Worm (Caenorhabditis elegans) whole organism, young adult: Measurements from ENCODE around the gene F23D12.7.

Experiments used
- B0019.2 ChIP-seq: fragments of 200-800 bp; sonication (Bioruptor generic); conservative IDR thresholded peaks from 2 replicates; pipeline ENCODE4 v1.3.6; 2022; ENCODE audit warnings: missing genetic modification reagents, missing genetic modification characterization, missing compliant biosample characterization
- B0035.1 ChIP-seq: sonication (generic microtip); optimal IDR thresholded peaks from 2 replicates; lab custom pipeline; 2016; ENCODE audit warnings: missing genetic modification characterization, mild to moderate bottlenecking, missing compliant biosample characterization, missing genotype, missing genetic modification reagents
- F22D6.2 ChIP-seq: sonication (generic microtip); optimal IDR thresholded peaks from 2 replicates; lab custom pipeline; 2016; ENCODE audit warnings: mild to moderate bottlenecking, missing genetic modification characterization, missing compliant biosample characterization
- F37B4.10 ChIP-seq: fragments of 200-800 bp; sonication (Bioruptor generic); IDR thresholded peaks from 2 replicates; pipeline ENCODE4 v1.3.6; 2022; ENCODE audit warnings: missing genetic modification characterization, missing compliant biosample characterization
- F57C9.4 ChIP-seq: sonication (generic microtip); optimal IDR thresholded peaks from 2 replicates; lab custom pipeline; 2017; ENCODE audit warnings: mild to moderate bottlenecking, missing genetic modification characterization, missing compliant biosample characterization
- K11D2.4 ChIP-seq: fragments of 200-800 bp; sonication (Bioruptor generic); IDR thresholded peaks from 2 replicates; pipeline ENCODE4 v1.3.6; 2022; ENCODE audit warnings: missing genetic modification reagents, missing genetic modification characterization, missing compliant biosample characterization
- Y79H2A.3 ChIP-seq: fragments of 200-800 bp; sonication (Bioruptor generic); conservative IDR thresholded peaks from 2 replicates; pipeline ENCODE4 v1.3.6; 2022; ENCODE audit warnings: missing genetic modification reagents, missing genetic modification characterization, missing compliant biosample characterization
- ZK185.1 ChIP-seq: sonication (generic microtip); optimal IDR thresholded peaks from 2 replicates; lab custom pipeline; 2016; ENCODE audit warnings: mild to moderate bottlenecking, missing genetic modification characterization, missing compliant biosample characterization; ENCODE audit not compliant: poor library complexity, severe bottlenecking
- aptf-2 ChIP-seq: fragments of 200-800 bp; sonication (Bioruptor generic); conservative IDR thresholded peaks from 2 replicates; pipeline ENCODE4 v1.3.6; 2022; ENCODE audit warnings: missing genetic modification reagents, missing genetic modification characterization, missing compliant biosample characterization
- atf-7 ChIP-seq: sonication (generic microtip); optimal IDR thresholded peaks from 2 replicates; lab custom pipeline; 2017; ENCODE audit warnings: mild to moderate bottlenecking, missing genetic modification characterization, missing compliant biosample characterization
- athp-1 ChIP-seq: sonication (generic microtip); optimal IDR thresholded peaks from 2 replicates; lab custom pipeline; 2017; ENCODE audit warnings: mild to moderate bottlenecking, missing genetic modification characterization, missing compliant biosample characterization
- attf-3 ChIP-seq: fragments of 200-800 bp; sonication (Bioruptor generic); conservative IDR thresholded peaks from 2 replicates; pipeline ENCODE4 v1.3.6; 2022; ENCODE audit warnings: missing genetic modification reagents, missing genetic modification characterization, missing compliant biosample characterization
- attf-6 ChIP-seq: fragments of 200-800 bp; sonication (Bioruptor generic); IDR thresholded peaks from 2 replicates; pipeline ENCODE4 v1.3.6; 2022; ENCODE audit warnings: missing genetic modification reagents, missing genetic modification characterization, missing compliant biosample characterization
- cebp-2 ChIP-seq: fragments of 200-800 bp; sonication (Bioruptor generic); IDR thresholded peaks from 2 replicates; pipeline ENCODE4 v1.3.6; 2022; ENCODE audit warnings: missing genetic modification characterization, missing compliant biosample characterization
- ceh-100 ChIP-seq: fragments of 200-800 bp; sonication (Bioruptor generic); IDR thresholded peaks from 2 replicates; pipeline ENCODE4 v1.3.6; 2022; ENCODE audit warnings: missing genetic modification reagents, missing genetic modification characterization, missing compliant biosample characterization
- ceh-40 ChIP-seq: fragments of 200-800 bp; sonication (Bioruptor generic); IDR thresholded peaks from 2 replicates; pipeline ENCODE4 v1.3.6; 2022; ENCODE audit warnings: missing genetic modification characterization, missing compliant biosample characterization
- ceh-58 ChIP-seq: fragments of 200-800 bp; sonication (Bioruptor generic); IDR thresholded peaks from 2 replicates; pipeline ENCODE4 v1.3.6; 2022; ENCODE audit warnings: missing genetic modification characterization, missing compliant biosample characterization
- ceh-91 ChIP-seq: fragments of 200-800 bp; sonication (Bioruptor generic); IDR thresholded peaks from 2 replicates; pipeline ENCODE4 v1.3.6; 2022; ENCODE audit warnings: missing genetic modification reagents, missing genetic modification characterization, missing compliant biosample characterization
- die-1 ChIP-seq: sonication (generic microtip); optimal IDR thresholded peaks from 2 replicates; lab custom pipeline; 2016; ENCODE audit warnings: missing genotype, mild to moderate bottlenecking, missing genetic modification characterization, missing compliant biosample characterization
- dox-1 ChIP-seq: fragments of 200-800 bp; sonication (Bioruptor generic); IDR thresholded peaks from 2 replicates; pipeline ENCODE4 v1.3.6; 2022; ENCODE audit warnings: missing genetic modification reagents, missing genetic modification characterization, missing compliant biosample characterization
- egl-18 ChIP-seq: fragments of 200-800 bp; sonication (Bioruptor generic); IDR thresholded peaks from 2 replicates; pipeline ENCODE4 v1.3.6; 2022; ENCODE audit warnings: missing genetic modification reagents, missing genetic modification characterization, missing compliant biosample characterization
- egl-44 ChIP-seq: fragments of 200-800 bp; sonication (Bioruptor generic); IDR thresholded peaks from 2 replicates; pipeline ENCODE4 v1.3.6; 2022; ENCODE audit warnings: missing genetic modification reagents, missing genetic modification characterization, missing compliant biosample characterization
- lin-35 ChIP-seq, 3 experiments: fragments of 150-350 bp in 2 of 3; sonication (generic microtip) in 1 of 3; optimal IDR thresholded peaks; 2 replicates each; lab custom pipeline; 2014 to 2018; ENCODE audit warnings: missing biosample characterization in 3 of 3, missing genetic modification characterization in 3 of 3, missing genetic modification reagents in 3 of 3
- lsy-27 ChIP-seq: sonication (generic microtip); optimal IDR thresholded peaks from 2 replicates; lab custom pipeline; 2017; ENCODE audit warnings: missing genetic modification characterization, mild to moderate bottlenecking, missing compliant biosample characterization, antibody characterized with exemption, missing genotype, borderline replicate concordance; ENCODE audit not compliant: insufficient read depth
- madf-10 ChIP-seq: sonication (generic microtip); optimal IDR thresholded peaks from 2 replicates; lab custom pipeline; 2016; ENCODE audit warnings: mild to moderate bottlenecking, missing genetic modification characterization, missing compliant biosample characterization
- madf-3 ChIP-seq: fragments of 200-800 bp; sonication (Bioruptor generic); IDR thresholded peaks from 2 replicates; pipeline ENCODE4 v1.3.6; 2022; ENCODE audit warnings: missing genetic modification reagents, missing genetic modification characterization, missing compliant biosample characterization
- mes-4 ChIP-seq: sonication (generic microtip); optimal IDR thresholded peaks from 2 replicates; lab custom pipeline; 2016; ENCODE audit warnings: missing genotype, missing genetic modification characterization, missing compliant biosample characterization
- mxl-1 ChIP-seq: sonication (generic microtip); optimal IDR thresholded peaks from 2 replicates; lab custom pipeline; 2016; ENCODE audit warnings: missing genetic modification characterization, missing compliant biosample characterization
- nfya-1 ChIP-seq: sonication (generic microtip); optimal IDR thresholded peaks from 2 replicates; lab custom pipeline; 2017; ENCODE audit warnings: antibody characterized with exemption, missing compliant biosample characterization, missing genetic modification characterization, borderline replicate concordance; ENCODE audit not compliant: insufficient read depth
- nfya-2 ChIP-seq: fragments of 200-800 bp; sonication (Bioruptor generic); IDR thresholded peaks from 2 replicates; pipeline ENCODE4 v1.3.6; 2022; ENCODE audit warnings: missing genetic modification reagents, missing genetic modification characterization, missing compliant biosample characterization
- nhr-80 ChIP-seq: sonication (generic microtip); optimal IDR thresholded peaks from 2 replicates; lab custom pipeline; 2016; ENCODE audit warnings: missing genetic modification characterization, missing compliant biosample characterization
- rec-8 ChIP-seq, 2 experiments: sonication (generic microtip); optimal IDR thresholded peaks; 2 replicates each; lab custom pipeline; 2016; ENCODE audit warnings: mild to moderate bottlenecking in 2 of 2, missing genetic modification characterization in 2 of 2, missing genetic modification reagents in 2 of 2, missing genotype in 2 of 2, missing biosample characterization in 1 of 2, missing compliant biosample characterization in 1 of 2, moderate library complexity in 1 of 2
- repo-1 ChIP-seq: sonication (generic microtip); optimal IDR thresholded peaks from 2 replicates; lab custom pipeline; 2017; ENCODE audit warnings: mild to moderate bottlenecking, missing genetic modification characterization, missing compliant biosample characterization
- rpc-1 ChIP-seq, 2 experiments: fragments of 150-350 bp in 1 of 2; sonication (generic microtip) in 1 of 2; optimal IDR thresholded peaks; 2 replicates each; lab custom pipeline; 2014 to 2018; ENCODE audit warnings: missing biosample characterization in 1 of 2, missing genetic modification characterization in 1 of 2, missing genetic modification reagents in 1 of 2, missing genotype in 1 of 2
- snpc-3.4 ChIP-seq: sonication (generic microtip); optimal IDR thresholded peaks from 2 replicates; lab custom pipeline; 2017; ENCODE audit warnings: missing genetic modification characterization, mild to moderate bottlenecking, missing compliant biosample characterization, antibody characterized with exemption, moderate library complexity, missing genotype, missing genetic modification reagents
- tlf-1 ChIP-seq: fragments of 200-800 bp; sonication (Bioruptor generic); optimal IDR thresholded peaks from 2 replicates; lab custom pipeline; 2018; ENCODE audit warnings: mild to moderate bottlenecking, missing genetic modification characterization, missing compliant biosample characterization
- unc-130 ChIP-seq: sonication (generic microtip); optimal IDR thresholded peaks from 2 replicates; lab custom pipeline; 2016; ENCODE audit warnings: missing genetic modification reagents, missing genetic modification characterization, missing compliant biosample characterization
- unc-62 ChIP-seq: fragments of 150-350 bp; optimal IDR thresholded peaks from 2 replicates; lab custom pipeline; 2014; ENCODE audit warnings: missing biosample characterization, missing genetic modification reagents, missing genetic modification characterization
- zfh-2 ChIP-seq: fragments of 200-800 bp; sonication (Bioruptor generic); conservative IDR thresholded peaks from 2 replicates; pipeline ENCODE4 v1.3.6; 2022; ENCODE audit warnings: missing genetic modification reagents, missing genetic modification characterization, missing compliant biosample characterization
- ztf-28 ChIP-seq: fragments of 200-800 bp; sonication (Bioruptor generic); IDR thresholded peaks from 2 replicates; pipeline ENCODE4 v1.3.6; 2022; ENCODE audit warnings: missing genetic modification reagents, missing genetic modification characterization, missing compliant biosample characterization

The F23D12.7 gene

DNA sequence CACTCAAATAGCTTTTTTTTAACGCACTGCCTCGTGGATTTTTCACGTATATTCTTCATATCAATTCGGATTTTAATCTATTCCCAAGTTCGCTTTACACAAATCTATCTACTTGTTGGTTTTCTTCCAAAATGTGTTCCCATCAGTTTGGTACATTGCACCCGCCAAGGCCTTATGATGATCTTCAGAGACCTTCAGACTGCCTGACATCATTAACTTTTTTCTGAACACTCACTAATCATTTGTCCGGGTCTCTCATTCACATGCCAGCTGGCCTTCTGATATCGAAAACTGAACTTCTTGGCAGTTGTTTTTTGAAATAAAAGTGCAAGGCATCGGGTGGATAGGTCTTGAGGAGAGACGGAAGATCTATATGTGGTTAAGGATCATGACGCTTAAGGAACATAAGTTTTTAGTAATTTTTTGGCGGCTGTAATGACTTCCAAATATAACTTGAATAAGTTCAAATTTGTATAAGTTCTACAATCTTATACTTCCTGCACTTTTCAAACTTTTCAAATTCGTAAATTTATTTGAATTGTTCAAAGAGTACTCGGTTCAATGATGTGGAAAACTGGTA lies 46.3 kb upstream of the F23D12.7 start:
- TF ChIP-seq aptf-2 (GFP tag; lab: Robert Waterston, UW) (no peak), unc-62 (GFP tag; lab: Kevin White, UChicago) (peak; percentile 17)

DNA sequence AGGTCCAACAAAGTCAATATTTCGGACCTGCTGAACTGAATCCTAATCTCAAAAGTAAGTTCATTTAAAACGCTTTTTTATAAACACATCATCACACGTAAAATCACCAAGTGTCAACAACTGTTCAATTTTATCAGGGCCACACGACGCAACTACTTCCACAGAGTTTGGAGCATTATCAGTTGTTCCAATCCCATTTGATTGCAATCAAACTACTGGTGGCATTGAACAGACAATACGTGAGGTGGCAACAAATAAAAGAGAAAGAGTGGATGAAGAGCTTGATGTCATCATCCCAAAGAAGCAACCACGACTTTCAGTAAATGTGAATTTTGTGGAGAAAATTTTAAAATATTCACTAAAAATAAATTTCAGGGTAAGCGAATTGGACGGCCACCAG lies 42.9 kb upstream of the F23D12.7 start:
- peak; percentile 3 for TF ChIP-seq nhr-80
- no peak for TF ChIP-seq rec-8 (tag; optimal IDR thresholded peaks at IDR 0.05; lab: Kevin White, UChicago)

DNA sequence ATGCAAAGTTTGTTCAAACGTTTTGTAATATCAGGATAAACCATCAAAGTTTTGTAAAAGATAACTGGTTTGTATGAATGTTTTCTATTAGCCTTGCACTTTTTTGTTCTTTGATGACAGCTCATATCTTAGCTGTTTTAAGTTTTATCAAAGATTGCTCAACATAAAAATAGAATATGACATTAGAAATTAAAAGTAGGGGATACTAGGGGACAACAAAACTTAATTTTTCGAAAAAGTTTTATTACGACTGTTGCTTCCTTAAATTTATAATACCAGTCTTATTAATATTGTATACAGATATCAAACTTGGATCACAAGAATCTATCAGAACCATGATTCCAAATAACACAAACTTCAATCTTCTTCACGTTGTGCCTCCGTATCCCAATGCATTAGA lies 42.1 kb upstream of the F23D12.7 start, which contains the start of gene ztf-14:
TSS of gene ztf-14 (plus strand) at position 301 of the 400 bp plus-strand sequence.
- TF ChIP-seq madf-3 (GFP tag; lab: Robert Waterston, UW) = no peak
- no peak for TF ChIP-seq repo-1 (tag; lab: Kevin White, UChicago)
- no peak for TF ChIP-seq madf-10 (tag; lab: Kevin White, UChicago)
- no peak for TF ChIP-seq mxl-1 (tag; lab: Kevin White, UChicago)
- no peak for TF ChIP-seq attf-6 (GFP tag; lab: Robert Waterston, UW)
- TF ChIP-seq cebp-2 = no peak
- TF ChIP-seq unc-130 (GFP tag; lab: Kevin White, UChicago) = no peak
- TF ChIP-seq egl-44 (GFP tag; lab: Robert Waterston, UW) = no peak
- no peak for TF ChIP-seq athp-1 (tag; lab: Kevin White, UChicago)
- no peak for TF ChIP-seq F37B4.10
- TF ChIP-seq nfya-2 (GFP tag; lab: Robert Waterston, UW) = no peak
- TF ChIP-seq F22D6.2 (tag; lab: Kevin White, UChicago) = no peak
- TF ChIP-seq, all 124 proteins: peak for 0

DNA sequence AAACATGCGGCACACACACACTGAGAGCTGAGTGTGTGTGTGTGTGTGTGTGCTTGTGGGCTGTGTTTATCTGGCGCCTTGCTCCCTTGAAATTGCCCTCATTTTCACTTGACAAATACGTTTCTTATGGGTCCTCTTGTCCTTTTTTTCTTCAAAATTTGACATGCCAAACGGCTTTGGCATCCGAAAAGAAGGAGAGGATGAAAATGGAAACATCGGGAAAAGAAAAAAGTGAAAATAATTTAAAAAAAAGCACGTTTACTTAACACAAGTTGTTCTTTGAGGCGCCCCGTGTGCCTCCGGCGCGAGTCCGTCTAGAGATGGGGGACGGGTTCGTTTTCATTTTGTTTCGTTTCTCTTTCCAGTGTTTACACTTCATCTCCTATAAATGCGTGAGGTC lies 41.4 kb upstream of the F23D12.7 start:
- TF ChIP-seq egl-18 (GFP tag; lab: Robert Waterston, UW) (0 out of 2 replicates have a peak, but pooled peaks have one; percentile 6), snpc-3.4 (tag; lab: Kevin White, UChicago) (no peak), rpc-1 (optimal IDR thresholded peaks at IDR 0.05; lab: Kevin White, UChicago) (no peak), rpc-1 (tag; optimal IDR thresholded peaks at IDR 0.05; lab: Kevin White, UChicago) (no peak)

DNA sequence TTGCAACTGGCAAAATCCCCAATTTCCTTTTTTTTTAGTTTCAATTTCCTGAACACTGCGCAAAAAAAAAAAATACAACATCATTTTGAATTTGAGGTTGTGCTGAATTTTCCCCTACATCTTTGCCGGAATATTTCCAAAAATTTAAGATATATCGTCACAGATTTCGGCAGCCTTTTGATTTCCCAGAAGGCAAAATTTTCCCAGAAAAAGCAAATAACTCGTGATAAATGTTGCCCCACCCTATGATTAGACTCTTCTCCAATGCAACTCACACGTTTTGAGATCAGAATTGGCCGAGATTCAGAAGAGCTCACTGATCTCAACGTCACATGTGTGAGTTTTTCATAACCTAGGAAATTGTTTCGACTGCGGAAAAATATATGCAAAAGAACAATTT lies 38.8 kb upstream of the F23D12.7 start:
- TF ChIP-seq ceh-40 (GFP tag; lab: Robert Waterston, UW) (no peak), lin-35 (GFP tag; optimal IDR thresholded peaks at IDR 0.05; lab: Kevin White, UChicago) (no peak), tlf-1 (no peak)

DNA sequence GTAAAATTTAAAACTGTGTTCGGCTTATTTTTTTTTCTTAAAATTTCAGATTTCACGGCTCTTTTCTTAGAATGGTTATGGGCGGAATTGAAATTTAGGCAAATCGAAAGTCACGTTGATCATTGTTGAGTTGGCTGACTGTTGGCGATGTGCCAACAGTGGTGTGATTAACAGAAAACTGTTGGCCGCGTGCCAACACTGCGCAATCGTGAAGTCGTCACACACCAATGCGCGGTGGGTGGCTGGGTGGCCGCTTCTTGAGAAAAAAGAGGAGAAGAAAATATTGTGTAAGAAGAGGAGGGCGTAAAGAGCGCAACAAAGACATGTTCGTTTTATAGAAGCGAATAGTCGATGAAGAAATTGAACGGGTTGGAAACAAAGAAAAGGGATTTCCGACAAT lies 37.5 kb upstream of the F23D12.7 start:
- TF ChIP-seq ceh-58 (GFP tag; lab: Robert Waterston, UW) (no peak), die-1 (tag; lab: Kevin White, UChicago) (no peak), B0035.1 (no peak), repo-1 (tag; lab: Kevin White, UChicago) (no peak), ceh-100 (no peak), B0019.2 (GFP tag; lab: Robert Waterston, UW) (no peak), atf-7 (no peak), F57C9.4 (tag; lab: Kevin White, UChicago) (no peak), ceh-91 (GFP tag; lab: Robert Waterston, UW) (no peak), attf-3 (GFP tag; lab: Robert Waterston, UW) (no peak), zfh-2 (GFP tag; lab: Robert Waterston, UW) (no peak), nfya-1 (tag; lab: Kevin White, UChicago) (no peak), dox-1 (no peak), lsy-27 (no peak), K11D2.4 (GFP tag; lab: Robert Waterston, UW) (no peak), Y79H2A.3 (GFP tag; lab: Robert Waterston, UW) (no peak), ztf-28 (GFP tag; lab: Robert Waterston, UW) (no peak), mes-4 (tag; lab: Kevin White, UChicago) (no peak), ZK185.1 (no peak)
